Fruit fly (Drosophila melanogaster): ENCODE measurements around the gene Acer.

Gene Acer

DNA sequence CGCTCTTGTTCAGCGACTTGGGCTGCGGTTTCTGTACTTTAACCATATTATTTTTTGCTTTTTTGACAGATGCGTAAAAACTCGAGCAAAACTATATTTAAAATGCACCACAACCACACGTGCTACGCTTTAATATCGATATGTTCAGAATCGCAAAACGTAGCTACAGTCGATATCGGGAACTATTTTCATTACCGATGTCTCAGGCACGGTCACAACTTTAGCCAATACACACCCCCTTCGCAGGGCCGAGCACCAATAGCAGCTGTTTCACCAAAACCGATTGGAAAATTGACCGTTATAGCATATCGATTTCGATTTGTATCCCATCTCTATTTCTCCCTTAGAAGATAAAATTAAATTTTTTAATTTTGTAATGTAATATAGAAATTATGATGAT, 10.0 kb upstream of the Acer start, which contains the start of gene CG13096 (continued):
- TF ChIP-seq row (GFP tag; IDR thresholded peaks at IDR 0.05) = peak; percentile 59; the same call in 2 of the 3 replicates
- TF ChIP-seq CG17186 (GFP tag; optimal IDR thresholded peaks at IDR 0.05) = peak; percentile 72
- TF ChIP-seq CG9437 (GFP tag; optimal IDR thresholded peaks at IDR 0.05) = peak; percentile 87
- peak; percentile 3 for TF ChIP-seq Hr3 (GFP tag; optimal IDR thresholded peaks at IDR 0.05)
- peak; percentile 65 for TF ChIP-seq CG9797 (GFP tag; optimal IDR thresholded peaks at IDR 0.05)
- TF ChIP-seq CG12744 (GFP tag; optimal IDR thresholded peaks at IDR 0.05) = no peak
- TF ChIP-seq gfzf (GFP tag; optimal IDR thresholded peaks at IDR 0.05) = peak; percentile 53
- peak; percentile 15 for TF ChIP-seq ERR (GFP tag; optimal IDR thresholded peaks at IDR 0.05)
- TF ChIP-seq zen (tag; optimal IDR thresholded peaks at IDR 0.05) = peak; percentile 65
- peak; percentile 81 for TF ChIP-seq CG7928 (GFP tag; optimal IDR thresholded peaks at IDR 0.05)
- TF ChIP-seq CG5953 (GFP tag; IDR thresholded peaks at IDR 0.05) = no peak
- TF ChIP-seq CG17912 (GFP tag; optimal IDR thresholded peaks at IDR 0.05) = peak; percentile 59
- peak; percentile 30 for TF ChIP-seq CG9727 (GFP tag; optimal IDR thresholded peaks at IDR 0.05)
- peak; percentile 99 for TF ChIP-seq dm (GFP tag; optimal IDR thresholded peaks at IDR 0.05)
- no peak for TF ChIP-seq gsb (GFP tag; IDR thresholded peaks at IDR 0.05)
- peak; percentile 66 for TF ChIP-seq MESR4 (GFP tag; optimal IDR thresholded peaks at IDR 0.05)
- no peak for TF ChIP-seq CkIIα-i1 (GFP tag; IDR thresholded peaks at IDR 0.05)
- TF ChIP-seq CG12391 (tag; optimal IDR thresholded peaks at IDR 0.05) = peak; percentile 44
- no peak for TF ChIP-seq CG7745 (tag; optimal IDR thresholded peaks at IDR 0.05)
- TF ChIP-seq CG6683 (GFP tag; optimal IDR thresholded peaks at IDR 0.05) = no peak
- TF ChIP-seq CG2116 (GFP tag; optimal IDR thresholded peaks at IDR 0.05) = peak; percentile 96
- TF ChIP-seq BEAF-32 (GFP tag; optimal IDR thresholded peaks at IDR 0.05) = peak; percentile 99
- no peak; the same call in 1 of the 2 replicates for TF ChIP-seq CG31441 (GFP tag; IDR thresholded peaks at IDR 0.05)
- peak; percentile 91 for TF ChIP-seq CG15514 (GFP tag; optimal IDR thresholded peaks at IDR 0.05)
- TF ChIP-seq CG16815 (GFP tag; optimal IDR thresholded peaks at IDR 0.05) = no peak
- TF ChIP-seq Xbp1 (GFP tag; optimal IDR thresholded peaks at IDR 0.05) = peak; percentile 49
- TF ChIP-seq hkb (optimal IDR thresholded peaks at IDR 0.05) = no peak
- TF ChIP-seq hkb (GFP tag; IDR thresholded peaks at IDR 0.05) = no peak
- TF ChIP-seq CG6175 (GFP tag; IDR thresholded peaks at IDR 0.05) = no peak
- TF ChIP-seq vnd (GFP tag; IDR thresholded peaks at IDR 0.05; ENCODE audit: partially characterized antibody) = peak; percentile 97
- TF ChIP-seq her (GFP tag; optimal IDR thresholded peaks at IDR 0.05) = peak; percentile 10
- peak; percentile 47 for TF ChIP-seq CTCF (GFP tag; optimal IDR thresholded peaks at IDR 0.05)
- peak; percentile 8 for TF ChIP-seq CG34376 (GFP tag; optimal IDR thresholded peaks at IDR 0.05)
- no peak for TF ChIP-seq Taf1 (GFP tag; IDR thresholded peaks at IDR 0.05)
- peak; percentile 50 for TF ChIP-seq bigmax (GFP tag; optimal IDR thresholded peaks at IDR 0.05)
- TF ChIP-seq Myb (GFP tag; optimal IDR thresholded peaks at IDR 0.05) = peak; percentile 99
- no peak for TF ChIP-seq eyg (GFP tag; optimal IDR thresholded peaks at IDR 0.05)
- TF ChIP-seq Six4 (GFP tag; optimal IDR thresholded peaks at IDR 0.05) = no peak
- TF ChIP-seq zen2 (GFP tag; IDR thresholded peaks at IDR 0.05; ENCODE audit: partially characterized antibody) = peak; percentile 98
- TF ChIP-seq Antp (GFP tag; optimal IDR thresholded peaks at IDR 0.05) = peak; percentile 18
- no peak for TF ChIP-seq pb (GFP tag; optimal IDR thresholded peaks at IDR 0.05)
- TF ChIP-seq sna (GFP tag; IDR thresholded peaks at IDR 0.05; ENCODE audit: partially characterized antibody) = peak; percentile 99
- peak; percentile 99 for TF ChIP-seq CG34224 (GFP tag; IDR thresholded peaks at IDR 0.05; ENCODE audit: partially characterized antibody)
- no peak for TF ChIP-seq sr (GFP tag; IDR thresholded peaks at IDR 0.05)
- peak; percentile 98 for TF ChIP-seq CG16813 (GFP tag; IDR thresholded peaks at IDR 0.05; ENCODE audit: partially characterized antibody)
- TF ChIP-seq Dek (tag; optimal IDR thresholded peaks at IDR 0.05) = peak; percentile 52
- peak; percentile 64 for TF ChIP-seq CoRest (tag; optimal IDR thresholded peaks at IDR 0.05)
- no peak for TF ChIP-seq ara (GFP tag; IDR thresholded peaks at IDR 0.05)
- TF ChIP-seq CG30403 (GFP tag; optimal IDR thresholded peaks at IDR 0.05) = no peak
- peak; percentile 61 for TF ChIP-seq phol (tag; optimal IDR thresholded peaks at IDR 0.05)
- TF ChIP-seq dimm (GFP tag; IDR thresholded peaks at IDR 0.05) = no peak
